Worm (Caenorhabditis elegans): Measurements from ENCODE around the gene T18D3.6.

Gene T18D3.6

DNA sequence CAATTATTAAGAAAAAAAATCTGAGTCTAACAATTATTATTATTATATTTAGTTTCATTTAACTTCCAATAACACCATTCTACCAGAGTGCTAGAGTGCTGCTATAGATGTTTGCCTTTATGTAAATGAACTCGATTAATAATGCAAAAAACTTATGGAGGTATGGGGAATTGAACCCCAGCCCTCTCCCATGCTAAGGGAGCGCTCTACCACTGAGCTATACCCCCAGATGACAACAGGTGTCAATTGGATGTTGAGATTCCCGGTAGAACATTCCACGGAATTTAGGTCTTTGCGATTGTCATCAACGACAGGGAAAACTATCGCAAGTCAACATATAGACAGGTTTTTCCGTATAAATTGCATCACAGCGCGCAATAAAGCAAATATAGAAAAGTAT is 8.3 kb downstream of the T18D3.6 start (continued):
- TF ChIP-seq zip-2 (tag; optimal IDR thresholded peaks at IDR 0.05) = peak; percentile 84
- TF ChIP-seq unc-130 (GFP tag; optimal IDR thresholded peaks at IDR 0.05) = peak; percentile 47
- TF ChIP-seq Y48G9A.11 (GFP tag; IDR thresholded peaks at IDR 0.05) = peak; percentile 71; the same call in 1 of the 2 replicates
- no peak for TF ChIP-seq ceh-28 (tag; optimal IDR thresholded peaks at IDR 0.05)
- TF ChIP-seq egl-27 (tag; optimal IDR thresholded peaks at IDR 0.05) = no peak
- peak; percentile 72 for TF ChIP-seq aha-1 (tag)
- TF ChIP-seq mxl-2 (GFP tag; conservative IDR thresholded peaks at IDR 0.05) = no peak
- peak; percentile 75; the same call in 1 of the 2 replicates for TF ChIP-seq ceh-44 (GFP tag; IDR thresholded peaks at IDR 0.05)
- peak; percentile 85; the same call in 1 of the 2 replicates for TF ChIP-seq pha-4 (GFP tag; IDR thresholded peaks at IDR 0.05)
- TF ChIP-seq pha-4 (tag; optimal IDR thresholded peaks at IDR 0.05) = no peak
- TF ChIP-seq madf-9 (GFP tag; conservative IDR thresholded peaks at IDR 0.05) = peak; percentile 85
- TF ChIP-seq saeg-2 (GFP tag; IDR thresholded peaks at IDR 0.05) = 0 out of 2 replicates have a peak, but pooled peaks have one; percentile 40
- TF ChIP-seq nhr-76 (tag; optimal IDR thresholded peaks at IDR 0.05) = no peak
- peak; percentile 52; the same call in 1 of the 2 replicates for TF ChIP-seq ctbp-1 (GFP tag; IDR thresholded peaks at IDR 0.05)
- peak; percentile 65 for TF ChIP-seq hlh-30 (tag; optimal IDR thresholded peaks at IDR 0.05; ENCODE audit: insufficient read depth)
- TF ChIP-seq nhr-111 (GFP tag; optimal IDR thresholded peaks at IDR 0.05) = peak; percentile 57
- no peak for TF ChIP-seq ceh-32 (tag; optimal IDR thresholded peaks at IDR 0.05; ENCODE audit: poor library complexity)
- TF ChIP-seq lin-39 (tag; optimal IDR thresholded peaks at IDR 0.05) = no peak
- peak; percentile 69 for TF ChIP-seq dmd-6 (GFP tag; IDR thresholded peaks at IDR 0.05)
- no peak for TF ChIP-seq unc-39 (tag; optimal IDR thresholded peaks at IDR 0.05)
- peak; percentile 76 for TF ChIP-seq lir-3 (tag; optimal IDR thresholded peaks at IDR 0.05)
- peak in 1 of 2 experiments; percentile 3 for TF ChIP-seq mdl-1 (tag; optimal IDR thresholded peaks at IDR 0.05)
- TF ChIP-seq gei-8 (GFP tag; optimal IDR thresholded peaks at IDR 0.05) = peak; percentile 73
- peak; percentile 67 for TF ChIP-seq F10B5.3 (tag; optimal IDR thresholded peaks at IDR 0.05)
- TF ChIP-seq madf-5 (GFP tag; IDR thresholded peaks at IDR 0.05) = 0 out of 4 replicates have a peak, but pooled peaks have one; percentile 5 to 56
- TF ChIP-seq nhr-77 (tag; optimal IDR thresholded peaks at IDR 0.05) = peak; percentile 19
- peak; percentile 71 for TF ChIP-seq F49E8.2 (tag; optimal IDR thresholded peaks at IDR 0.05; ENCODE audit: borderline replicate concordance)
- TF ChIP-seq lin-1 (GFP tag; IDR thresholded peaks at IDR 0.05) = peak; percentile 69; the same call in 1 of the 2 replicates
- TF ChIP-seq ceh-82 (tag; optimal IDR thresholded peaks at IDR 0.05) = no peak
- no peak for TF ChIP-seq nhr-237 (tag; optimal IDR thresholded peaks at IDR 0.05)
- TF ChIP-seq nhr-28 (tag; optimal IDR thresholded peaks at IDR 0.05) = peak; percentile 26
- TF ChIP-seq mxl-3 (GFP tag; optimal IDR thresholded peaks at IDR 0.05) = peak; percentile 49
- 0 out of 2 replicates have a peak, but pooled peaks have one; percentile 26 for TF ChIP-seq nhr-41 (GFP tag; IDR thresholded peaks at IDR 0.05)
- no peak for TF ChIP-seq lsy-2 (tag; optimal IDR thresholded peaks at IDR 0.05)
- peak; percentile 46; the same call in 1 of the 2 replicates for TF ChIP-seq zip-11 (GFP tag; IDR thresholded peaks at IDR 0.05)
- TF ChIP-seq lim-7 (GFP tag; IDR thresholded peaks at IDR 0.05) = peak; percentile 90
- TF ChIP-seq tag-97 (GFP tag; IDR thresholded peaks at IDR 0.05) = no peak
- TF ChIP-seq lin-29 (GFP tag; IDR thresholded peaks at IDR 0.05) = peak; percentile 56; the same call in 1 of the 2 replicates
- peak; percentile 58; the same call in 1 of the 2 replicates for TF ChIP-seq php-3 (GFP tag; IDR thresholded peaks at IDR 0.05)
- TF ChIP-seq ZK337.2 (GFP tag; IDR thresholded peaks at IDR 0.05) = peak; percentile 48; the same call in 1 of the 2 replicates
- TF ChIP-seq zag-1 (tag; optimal IDR thresholded peaks at IDR 0.05) = no peak
- peak; percentile 76 for TF ChIP-seq lin-38 (GFP tag; IDR thresholded peaks at IDR 0.05)
- TF ChIP-seq mep-1 (tag; optimal IDR thresholded peaks at IDR 0.05) = peak; percentile 77

Data from whole organism, L4 larva.